Fruit fly (Drosophila melanogaster): ENCODE results near the gene PQBP1.

PQBP1 gene

DNA sequence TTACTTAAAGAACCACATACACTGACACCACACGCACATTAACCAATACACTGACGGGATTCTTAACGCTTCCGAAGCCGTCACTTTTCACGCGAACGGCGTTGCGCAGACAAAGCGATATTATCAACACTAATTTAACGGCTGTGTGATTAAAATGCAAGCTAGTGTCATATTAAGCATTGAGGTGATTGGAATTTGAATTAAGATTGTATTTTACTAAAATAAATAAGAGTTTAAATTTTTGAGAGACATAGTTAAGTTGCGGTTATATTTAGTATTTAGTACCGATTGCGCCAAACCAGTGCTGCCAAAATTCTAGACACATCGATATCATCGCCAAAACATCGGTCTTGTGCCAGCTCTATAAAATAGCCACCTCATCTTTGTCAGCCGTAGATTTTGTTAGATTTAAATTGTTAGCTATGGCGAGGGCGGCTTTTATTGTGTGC, 26.5 kb upstream of the PQBP1 start, which contains the start of the genes Ythdf and bai (continued):
- TF ChIP-seq MESR4 (GFP tag; optimal IDR thresholded peaks at IDR 0.05), result peak; percentile 25
- TF ChIP-seq cg (GFP tag; optimal IDR thresholded peaks at IDR 0.05), result peak; percentile 96
- TF ChIP-seq shn (GFP tag; optimal IDR thresholded peaks at IDR 0.05), result peak; percentile 16
- 0 out of 3 replicates have a peak, but pooled peaks have one; percentile 47 for TF ChIP-seq CG11456 (GFP tag; IDR thresholded peaks at IDR 0.05)
- no peak for TF ChIP-seq emc (GFP tag; optimal IDR thresholded peaks at IDR 0.05)
- TF ChIP-seq unpg (GFP tag; optimal IDR thresholded peaks at IDR 0.05), result no peak
- TF ChIP-seq hb (GFP tag; IDR thresholded peaks at IDR 0.05; ENCODE audit: partially characterized antibody), result peak; percentile 78
- TF ChIP-seq dpn (GFP tag; optimal IDR thresholded peaks at IDR 0.05), result peak; percentile 47 to 54
- peak; percentile 55 for TF ChIP-seq Rfx (GFP tag; IDR thresholded peaks at IDR 0.05)
- peak; percentile 25 for TF ChIP-seq Chrac-16 (GFP tag; optimal IDR thresholded peaks at IDR 0.05)
- peak; percentile 4 for TF ChIP-seq CG4854 (GFP tag; optimal IDR thresholded peaks at IDR 0.05)
- TF ChIP-seq CG7963 (GFP tag; IDR thresholded peaks at IDR 0.05; ENCODE audit: partially characterized antibody), result peak; percentile 55; the same call in 1 of the 3 replicates
- peak; percentile 81 for TF ChIP-seq CG2120 (GFP tag; optimal IDR thresholded peaks at IDR 0.05)
- peak; percentile 17 for TF ChIP-seq HmgD (GFP tag; optimal IDR thresholded peaks at IDR 0.05)
- peak; percentile 54 for TF ChIP-seq stwl (tag; optimal IDR thresholded peaks at IDR 0.05)
- no peak for TF ChIP-seq CG17912 (GFP tag; optimal IDR thresholded peaks at IDR 0.05)
- peak; percentile 49 for TF ChIP-seq exex (tag; optimal IDR thresholded peaks at IDR 0.05)
- TF ChIP-seq CG7786 (GFP tag; optimal IDR thresholded peaks at IDR 0.05), result peak; percentile 55
- peak; percentile 82 for TF ChIP-seq CG6791 (GFP tag; IDR thresholded peaks at IDR 0.05; ENCODE audit: partially characterized antibody)
- TF ChIP-seq nmo (GFP tag; optimal IDR thresholded peaks at IDR 0.05), result peak; percentile 81
- TF ChIP-seq ken (GFP tag; IDR thresholded peaks at IDR 0.05), result peak; percentile 52; the same call in 2 of the 3 replicates
- peak; percentile 46 for TF ChIP-seq CrebB (tag; optimal IDR thresholded peaks at IDR 0.05)
- TF ChIP-seq CG8478 (optimal IDR thresholded peaks at IDR 0.05), result peak; percentile 40
- peak; percentile 83 for TF ChIP-seq Bgb (GFP tag; IDR thresholded peaks at IDR 0.05; ENCODE audit: partially characterized antibody)
- TF ChIP-seq ato (GFP tag; IDR thresholded peaks at IDR 0.05; ENCODE audit: partially characterized antibody), result peak; percentile 47; the same call in 1 of the 2 replicates
- no peak for TF ChIP-seq CG7271 (tag; optimal IDR thresholded peaks at IDR 0.05)
- no peak for TF ChIP-seq CG8388 (GFP tag; optimal IDR thresholded peaks at IDR 0.05)
- peak; percentile 63 for TF ChIP-seq CG12155 (GFP tag; optimal IDR thresholded peaks at IDR 0.05)

DNA sequence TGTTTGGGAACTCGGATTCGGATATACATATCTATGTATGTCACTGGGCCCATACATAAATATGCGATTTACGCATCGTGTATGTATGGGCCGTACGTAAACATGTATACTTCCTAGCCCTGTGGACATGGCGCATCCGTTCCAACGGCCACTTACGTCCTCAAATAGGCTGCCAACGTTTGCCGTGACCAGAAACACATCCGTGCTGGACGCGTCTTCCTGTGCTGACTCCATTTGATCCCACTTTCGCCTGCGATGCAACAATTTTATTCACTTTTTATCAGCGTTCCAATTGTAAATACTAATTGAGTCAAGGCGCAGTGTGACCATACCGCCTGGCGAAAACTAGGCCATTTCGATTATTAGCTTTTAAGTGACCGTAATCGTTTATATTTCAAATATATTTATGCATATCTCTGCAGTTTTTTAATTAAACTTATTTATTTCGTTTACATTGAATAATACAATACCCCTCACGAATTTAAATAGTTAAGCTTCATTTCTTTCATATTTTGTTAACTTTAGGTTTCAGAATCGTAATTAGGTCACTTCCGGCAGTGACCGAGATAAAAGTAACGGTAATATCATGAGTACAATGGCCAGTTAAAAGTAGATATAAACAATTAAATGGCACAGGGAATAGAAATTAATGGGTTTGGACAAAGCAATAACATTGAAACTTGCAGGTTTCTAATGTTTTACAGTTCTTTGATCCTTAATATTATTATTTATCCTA, 20.6 kb upstream of the PQBP1 start, which contains the start of gene 5PtaseI:
Gene 5PtaseI, minus strand, starts transcription at position 336 of the 736 bp plus-strand sequence.
- TF ChIP-seq CG1602 (GFP tag; optimal IDR thresholded peaks at IDR 0.05) (no peak), CG12659 (GFP tag; optimal IDR thresholded peaks at IDR 0.05) (peak; percentile 29), stwl (tag; optimal IDR thresholded peaks at IDR 0.05) (peak; percentile 51), Ets65A (GFP tag) (peak; percentile 58), vfl (GFP tag; optimal IDR thresholded peaks at IDR 0.05) (no peak), CG10462 (GFP tag; optimal IDR thresholded peaks at IDR 0.05) (no peak), kni (GFP tag; optimal IDR thresholded peaks at IDR 0.05) (peak; percentile 48), chinmo (GFP tag; IDR thresholded peaks at IDR 0.05; ENCODE audit: partially characterized antibody) (0 out of 4 replicates have a peak, but pooled peaks have one; percentile 66), HmgZ (tag; optimal IDR thresholded peaks at IDR 0.05) (peak; percentile 28), Elba2 (GFP tag; optimal IDR thresholded peaks at IDR 0.05) (peak; percentile 4), sens (GFP tag) (peak; percentile 73), B-H1 (GFP tag; IDR thresholded peaks at IDR 0.05) (no peak), amos (GFP tag; IDR thresholded peaks at IDR 0.05; ENCODE audit: partially characterized antibody) (no peak; the same call in 1 of the 2 replicates), Xrp1 (GFP tag; IDR thresholded peaks at IDR 0.05) (no peak), CG14710 (tag; optimal IDR thresholded peaks at IDR 0.05) (peak; percentile 19), bab2 (GFP tag; optimal IDR thresholded peaks at IDR 0.05) (no peak), phol (tag; optimal IDR thresholded peaks at IDR 0.05) (peak; percentile 30), gfzf (GFP tag; optimal IDR thresholded peaks at IDR 0.05) (peak; percentile 73), fd102C (GFP tag; optimal IDR thresholded peaks at IDR 0.05) (no peak), sug (tag; optimal IDR thresholded peaks at IDR 0.05) (peak; percentile 50), Blimp-1 (GFP tag; optimal IDR thresholded peaks at IDR 0.05) (no peak), Dref (GFP tag; IDR thresholded peaks at IDR 0.05) (peak; percentile 32; the same call in 1 of the 2 replicates)

Measured in whole organism, embryonic.